Fruit fly (Drosophila melanogaster) whole organism, embryonic: ENCODE data around the gene ArfGAP1.

ENCODE experiments used
- Bgb ChIP-seq: fragments of 200-800 bp; sonication (Bioruptor generic); IDR thresholded peaks from 2 replicates; pipeline ENCODE4 v1.3.6; 2022; ENCODE audit warnings: missing biosample characterization, missing genetic modification characterization; ENCODE audit not compliant: partially characterized antibody
- Blimp-1 ChIP-seq: fragments of 200-800 bp; sonication (Bioruptor generic); optimal IDR thresholded peaks from 3 replicates; lab custom pipeline; 2018; ENCODE audit warnings: missing biosample characterization, missing genetic modification characterization, mild to moderate bottlenecking, moderate library complexity, missing genetic modification reagents
- CG10147 ChIP-seq: fragments of 200-800 bp; sonication (Bioruptor generic); optimal IDR thresholded peaks from 2 replicates; lab custom pipeline; 2019; ENCODE audit warnings: missing biosample characterization, mild to moderate bottlenecking, missing genetic modification characterization, moderate library complexity
- CG10321 ChIP-seq: fragments of 200-800 bp; sonication (Bioruptor generic); IDR thresholded peaks from 2 replicates; pipeline ENCODE4 v1.3.6; 2022; ENCODE audit warnings: missing biosample characterization, missing genetic modification characterization
- CG10431 ChIP-seq: fragments of 200-800 bp; sonication (Bioruptor generic); optimal IDR thresholded peaks from 3 replicates; lab custom pipeline; 2018; ENCODE audit warnings: missing biosample characterization, mild to moderate bottlenecking, missing genetic modification characterization
- CG10654 ChIP-seq: fragments of 200-800 bp; sonication (Bioruptor generic); optimal IDR thresholded peaks from 2 replicates; lab custom pipeline; 2016; ENCODE audit warnings: missing biosample characterization, missing genetic modification characterization
- CG11247 ChIP-seq: fragments of 200-800 bp; sonication (Bioruptor generic); IDR thresholded peaks from 2 replicates; pipeline ENCODE4 v1.3.6; 2022; ENCODE audit warnings: missing biosample characterization, missing genetic modification characterization
- CG13296 ChIP-seq: fragments of 200-800 bp; sonication (Bioruptor generic); optimal IDR thresholded peaks from 3 replicates; lab custom pipeline; 2018; ENCODE audit warnings: missing biosample characterization, mild to moderate bottlenecking, missing genetic modification characterization
- CG13624 ChIP-seq: fragments of 200-800 bp; sonication (Bioruptor generic); optimal IDR thresholded peaks from 2 replicates; lab custom pipeline; 2016; ENCODE audit warnings: missing biosample characterization, missing genetic modification characterization
- CG14050 ChIP-seq: fragments of 200-800 bp; sonication (Bioruptor generic); IDR thresholded peaks from 3 replicates; pipeline ENCODE4 v1.3.6; 2022; ENCODE audit warnings: missing biosample characterization, missing genetic modification characterization
- CG2120 ChIP-seq: fragments of 200-800 bp; sonication (Bioruptor generic); optimal IDR thresholded peaks from 3 replicates; lab custom pipeline; 2016; ENCODE audit warnings: missing biosample characterization, missing genetic modification characterization
- CG2712 ChIP-seq: fragments of 200-800 bp; optimal IDR thresholded peaks from 3 replicates; lab custom pipeline; 2019; ENCODE audit warnings: missing biosample characterization, mild to moderate bottlenecking, missing genetic modification characterization, moderate library complexity
- CG4360 ChIP-seq: fragments of 200-800 bp; sonication (Bioruptor generic); IDR thresholded peaks from 2 replicates; pipeline ENCODE4 v1.3.6; 2022; ENCODE audit warnings: missing biosample characterization, missing genetic modification characterization
- CG6175 ChIP-seq: fragments of 200-800 bp; sonication (Bioruptor generic); IDR thresholded peaks from 3 replicates; pipeline ENCODE4 v1.3.6; 2022; ENCODE audit warnings: missing biosample characterization, missing genetic modification characterization
- CG6854 ChIP-seq: fragments of 200-800 bp; sonication (Bioruptor generic); optimal IDR thresholded peaks from 3 replicates; lab custom pipeline; 2017; ENCODE audit warnings: missing biosample characterization, mild to moderate bottlenecking, missing genetic modification characterization
- CG9437 ChIP-seq: fragments of 200-800 bp; sonication (Bioruptor generic); optimal IDR thresholded peaks from 2 replicates; lab custom pipeline; 2018; ENCODE audit warnings: missing biosample characterization, mild to moderate bottlenecking, missing genetic modification characterization
- CG9817 ChIP-seq: fragments of 200-800 bp; sonication (Bioruptor generic); optimal IDR thresholded peaks from 2 replicates; lab custom pipeline; 2018; ENCODE audit warnings: missing biosample characterization, mild to moderate bottlenecking, missing genetic modification characterization, moderate library complexity
- Dip3 ChIP-seq: fragments of 200-800 bp; sonication (Bioruptor generic); optimal IDR thresholded peaks from 3 replicates; lab custom pipeline; 2016; ENCODE audit warnings: missing biosample characterization, missing genetic modification characterization
- Ets65A ChIP-seq: fragments of 200-800 bp; sonication (Bioruptor generic); peaks from one replicate; lab custom pipeline; 2016; ENCODE audit warnings: missing biosample characterization, missing genetic modification characterization
- H15 ChIP-seq: fragments of 200-800 bp; sonication (Bioruptor generic); IDR thresholded peaks from 3 replicates; pipeline ENCODE4 v1.3.6; 2022; ENCODE audit warnings: missing biosample characterization, missing genetic modification characterization
- HLH4C ChIP-seq: fragments of 200-800 bp; sonication (Bioruptor generic); IDR thresholded peaks from 3 replicates; pipeline ENCODE4 v1.3.6; 2022; ENCODE audit warnings: missing biosample characterization, missing genetic modification characterization; ENCODE audit not compliant: partially characterized antibody
- Lpt ChIP-seq: fragments of >200 bp; optimal IDR thresholded peaks from 2 replicates; lab custom pipeline; 2018; ENCODE audit warnings: missing biosample characterization, missing genetic modification characterization
- Myb ChIP-seq: fragments of 200-800 bp; sonication (Bioruptor generic); optimal IDR thresholded peaks from 2 replicates; lab custom pipeline; 2016; ENCODE audit warnings: missing biosample characterization, missing genetic modification characterization
- Sox100B ChIP-seq: fragments of 200-800 bp; sonication (Bioruptor generic); optimal IDR thresholded peaks from 3 replicates; lab custom pipeline; 2018; ENCODE audit warnings: missing biosample characterization, mild to moderate bottlenecking, missing genetic modification characterization
- Ssrp ChIP-seq: fragments of 200-800 bp; sonication (Bioruptor generic); optimal IDR thresholded peaks from 2 replicates; lab custom pipeline; 2018; ENCODE audit warnings: missing biosample characterization, mild to moderate bottlenecking, missing genetic modification characterization, moderate library complexity
- Stat92E ChIP-seq, 3 experiments: fragments of >200 bp in 2 of 3; fragments of 200-800 bp in 1 of 3; sonication (Bioruptor generic) in 1 of 3; optimal IDR thresholded peaks; 2 replicates each; lab custom pipeline; 2017 to 2019; ENCODE audit warnings: missing biosample characterization in 3 of 3, missing genetic modification characterization in 3 of 3, mild to moderate bottlenecking in 1 of 3, moderate library complexity in 1 of 3
- ase ChIP-seq: fragments of 200-800 bp; sonication (Bioruptor generic); IDR thresholded peaks from 3 replicates; pipeline ENCODE4 v1.3.6; 2022; ENCODE audit warnings: missing biosample characterization, missing genetic modification characterization
- az2 ChIP-seq: fragments of 200-800 bp; sonication (Bioruptor generic); optimal IDR thresholded peaks from 3 replicates; lab custom pipeline; 2016; ENCODE audit warnings: missing biosample characterization, missing genetic modification characterization
- br ChIP-seq: fragments of >200 bp; optimal IDR thresholded peaks from 2 replicates; lab custom pipeline; 2017
- chinmo ChIP-seq: fragments of 200-800 bp; sonication (Bioruptor generic); IDR thresholded peaks from 4 replicates; pipeline ENCODE4 v1.3.6; 2022; ENCODE audit warnings: missing biosample characterization, missing genetic modification characterization; ENCODE audit not compliant: partially characterized antibody
- chm ChIP-seq: fragments of 200-800 bp; sonication (Bioruptor generic); IDR thresholded peaks from 2 replicates; pipeline ENCODE4 v1.3.6; 2022; ENCODE audit warnings: missing biosample characterization, missing genetic modification characterization
- fd3F ChIP-seq: fragments of 200-800 bp; sonication (Bioruptor generic); optimal IDR thresholded peaks from 2 replicates; lab custom pipeline; 2018; ENCODE audit warnings: missing biosample characterization, mild to moderate bottlenecking, missing genetic modification characterization, moderate library complexity
- fd96Cb ChIP-seq: fragments of 200-800 bp; sonication (Bioruptor generic); optimal IDR thresholded peaks from 2 replicates; lab custom pipeline; 2018; ENCODE audit warnings: missing biosample characterization, mild to moderate bottlenecking, missing genetic modification characterization, moderate library complexity
- fru ChIP-seq: fragments of >200 bp; optimal IDR thresholded peaks from 2 replicates; lab custom pipeline; 2017
- fu2 ChIP-seq: fragments of 200-800 bp; sonication (Bioruptor generic); optimal IDR thresholded peaks from 2 replicates; lab custom pipeline; 2016; ENCODE audit warnings: missing biosample characterization, missing genetic modification characterization
- hth ChIP-seq: fragments of >200 bp; optimal IDR thresholded peaks from 2 replicates; lab custom pipeline; 2017; ENCODE audit warnings: inconsistent platforms
- jumu ChIP-seq: fragments of 200-800 bp; sonication (Bioruptor generic); optimal IDR thresholded peaks from 3 replicates; lab custom pipeline; 2016; ENCODE audit warnings: missing biosample characterization, missing genetic modification characterization
- kah ChIP-seq: fragments of 200-800 bp; sonication (Bioruptor generic); optimal IDR thresholded peaks from 2 replicates; lab custom pipeline; 2018; ENCODE audit warnings: missing biosample characterization, mild to moderate bottlenecking, missing genetic modification characterization
- oc ChIP-seq: fragments of 200-800 bp; sonication (Bioruptor generic); optimal IDR thresholded peaks from 2 replicates; lab custom pipeline; 2018; ENCODE audit warnings: missing biosample characterization, mild to moderate bottlenecking, missing genetic modification characterization, moderate library complexity
- odd ChIP-seq: fragments of 200-800 bp; sonication (Bioruptor generic); optimal IDR thresholded peaks from 2 replicates; lab custom pipeline; 2017; ENCODE audit warnings: missing biosample characterization, mild to moderate bottlenecking, missing genetic modification characterization
- pros ChIP-seq: fragments of 200-800 bp; sonication (Bioruptor generic); optimal IDR thresholded peaks from 3 replicates; lab custom pipeline; 2019; ENCODE audit warnings: missing biosample characterization, mild to moderate bottlenecking, missing genetic modification characterization, moderate library complexity
- psq ChIP-seq: fragments of 200-800 bp; sonication (Bioruptor generic); optimal IDR thresholded peaks from 2 replicates; lab custom pipeline; 2017; ENCODE audit warnings: missing biosample characterization, missing genetic modification characterization
- sd ChIP-seq: fragments of 200-800 bp; sonication (Bioruptor generic); optimal IDR thresholded peaks from 3 replicates; lab custom pipeline; 2018; ENCODE audit warnings: missing biosample characterization, mild to moderate bottlenecking, missing genetic modification characterization, moderate library complexity
- sima ChIP-seq: fragments of 200-800 bp; sonication (Bioruptor generic); optimal IDR thresholded peaks from 2 replicates; lab custom pipeline; 2016; ENCODE audit warnings: missing biosample characterization, missing genetic modification characterization
- stc ChIP-seq: fragments of 200-800 bp; sonication (Bioruptor generic); IDR thresholded peaks from 2 replicates; pipeline ENCODE4 v1.3.6; 2022; ENCODE audit warnings: missing biosample characterization, missing genetic modification characterization
- tna ChIP-seq: fragments of 200-800 bp; sonication (Bioruptor generic); IDR thresholded peaks from 2 replicates; pipeline ENCODE4 v1.3.6; 2022; ENCODE audit warnings: missing biosample characterization, missing genetic modification characterization; ENCODE audit not compliant: partially characterized antibody
- trh ChIP-seq: fragments of 200-800 bp; sonication (Bioruptor generic); optimal IDR thresholded peaks from 2 replicates; lab custom pipeline; 2016; ENCODE audit warnings: missing biosample characterization, missing genetic modification characterization
- twi ChIP-seq: fragments of 200-800 bp; optimal IDR thresholded peaks from 2 replicates; lab custom pipeline; 2019; ENCODE audit warnings: missing biosample characterization, mild to moderate bottlenecking, missing genetic modification characterization, moderate library complexity
- wek ChIP-seq: fragments of 200-800 bp; sonication (Bioruptor generic); optimal IDR thresholded peaks from 3 replicates; lab custom pipeline; 2018; ENCODE audit warnings: missing biosample characterization, mild to moderate bottlenecking, missing genetic modification characterization, moderate library complexity
- zfh2 ChIP-seq: fragments of 200-800 bp; sonication (Bioruptor generic); optimal IDR thresholded peaks from 2 replicates; lab custom pipeline; 2016; ENCODE audit warnings: missing biosample characterization, missing genetic modification characterization

Gene ArfGAP1

dm6 chr3L:12408513-12409320 lies 8.7 kb downstream of the ArfGAP1 start (continued):
- TF ChIP-seq fu2 (GFP tag; lab: Kevin White, UChicago) (no peak), pros (peak; percentile 68), chm (GFP tag; lab: Robert Waterston, UW) (peak; percentile 47; the same call in 1 of the 2 replicates), fd96Cb (tag; lab: Kevin White, UChicago) (no peak), Ssrp (tag; lab: Kevin White, UChicago) (no peak), psq (no peak), wek (GFP tag; lab: Kevin White, UChicago) (no peak), CG2712 (no peak), odd (GFP tag; lab: Kevin White, UChicago) (no peak), H15 (GFP tag; lab: Robert Waterston, UW) (no peak), oc (tag; lab: Kevin White, UChicago) (no peak), tna (GFP tag; lab: Robert Waterston, UW) (peak; percentile 67; the same call in 1 of the 2 replicates), CG9817 (tag; lab: Kevin White, UChicago) (no peak), Sox100B (GFP tag; lab: Kevin White, UChicago) (no peak), CG6175 (GFP tag; lab: Robert Waterston, UW) (peak; percentile 83), hth (lab: Kevin White, UChicago) (no peak), CG14050 (no peak), Bgb (GFP tag; lab: Robert Waterston, UW) (peak; percentile 58; the same call in 1 of the 2 replicates), kah (GFP tag; lab: Kevin White, UChicago) (peak; percentile 18), stc (GFP tag; lab: Robert Waterston, UW) (peak; percentile 58; the same call in 1 of the 2 replicates), trh (GFP tag; lab: Kevin White, UChicago) (no peak), Stat92E (GFP tag; optimal IDR thresholded peaks at IDR 0.05; lab: Kevin White, UChicago) (no peak), az2 (GFP tag; lab: Kevin White, UChicago) (no peak), sd (peak; percentile 54), zfh2 (peak; percentile 32), CG2120 (GFP tag; lab: Kevin White, UChicago) (peak; percentile 74), CG10431 (GFP tag; lab: Kevin White, UChicago) (peak; percentile 12), br (lab: Kevin White, UChicago) (no peak), CG10654 (GFP tag; lab: Kevin White, UChicago) (no peak), CG4360 (no peak), HLH4C (GFP tag; lab: Robert Waterston, UW) (peak; percentile 40; the same call in 1 of the 3 replicates), Ets65A (GFP tag; lab: Kevin White, UChicago) (no peak), Lpt (GFP tag; lab: Kevin White, UChicago) (no peak), sima (GFP tag; lab: Kevin White, UChicago) (no peak), Myb (GFP tag; lab: Kevin White, UChicago) (no peak), CG11247 (GFP tag; lab: Robert Waterston, UW) (no peak), twi (tag; lab: Kevin White, UChicago) (no peak), Blimp-1 (no peak), fru (lab: Kevin White, UChicago) (no peak), CG9437 (GFP tag; lab: Kevin White, UChicago) (no peak), chinmo (GFP tag; lab: Robert Waterston, UW) (peak; percentile 96; the same call in 3 of the 4 replicates), jumu (GFP tag; lab: Kevin White, UChicago) (no peak), CG6854 (no peak), CG10147 (GFP tag; lab: Kevin White, UChicago) (peak; percentile 38), Dip3 (GFP tag; lab: Kevin White, UChicago) (peak; percentile 47), fd3F (GFP tag; lab: Kevin White, UChicago) (no peak), CG13296 (GFP tag; lab: Kevin White, UChicago) (peak; percentile 68), ase (GFP tag; lab: Robert Waterston, UW) (0 out of 3 replicates have a peak, but pooled peaks have one; percentile 37), CG10321 (GFP tag; lab: Robert Waterston, UW) (no peak), CG13624 (GFP tag; lab: Kevin White, UChicago) (peak; percentile 30)
